Fruit fly (Drosophila melanogaster) S2 (cell line): ENCODE measurements around the gene CG16798.

Experiments used
- CG8478 ChIP-seq: fragments of >200 bp; optimal IDR thresholded peaks from 2 replicates; lab custom pipeline; 2018
- CTCF ChIP-seq, 2 experiments: fragments of >200 bp; optimal IDR thresholded peaks; 2 replicates each; lab custom pipeline; 2018

dm6 chr2L:20337800-20338199 is 44.4 kb downstream of the CG16798 start:
- TF ChIP-seq CG8478 (lab: Kevin White, UChicago) = no peak
- TF ChIP-seq CTCF (optimal IDR thresholded peaks at IDR 0.05; lab: Kevin White, UChicago) = no peak
